Worm (Caenorhabditis elegans) whole organism, L1 larva: ENCODE results near the gene F16G10.13.

Experiments used
- ceh-88 ChIP-seq: fragments of 200-800 bp; sonication (Bioruptor generic); IDR thresholded peaks from 2 replicates; pipeline ENCODE4 v1.3.6; 2022; ENCODE audit warnings: missing genetic modification characterization, missing compliant biosample characterization
- efl-1 ChIP-seq, 4 experiments: fragments of 150-350 bp; optimal IDR thresholded peaks in 3 of 4; peaks in 1 of 4; 1 replicate in 1 of 4; 2 replicates in 3 of 4; lab custom pipeline; 2014; ENCODE audit warnings: missing biosample characterization in 2 of 4, missing genetic modification characterization in 2 of 4, missing genetic modification reagents in 2 of 4
- elt-2 ChIP-seq: sonication (generic microtip); optimal IDR thresholded peaks from 2 replicates; lab custom pipeline; 2016; ENCODE audit warnings: missing genetic modification characterization, mild to moderate bottlenecking, inconsistent platforms, missing compliant biosample characterization, missing genetic modification reagents
- ets-5 ChIP-seq: fragments of 200-800 bp; sonication (Bioruptor generic); IDR thresholded peaks from 2 replicates; pipeline ENCODE4 v1.3.6; 2022; ENCODE audit warnings: missing genetic modification characterization, missing compliant biosample characterization
- fkh-10 ChIP-seq: sonication (generic microtip); optimal IDR thresholded peaks from 2 replicates; lab custom pipeline; 2017; ENCODE audit warnings: missing biosample characterization, missing genetic modification reagents, missing genetic modification characterization
- fkh-4 ChIP-seq: sonication (generic microtip); optimal IDR thresholded peaks from 2 replicates; lab custom pipeline; 2016; ENCODE audit warnings: missing compliant biosample characterization, missing genetic modification characterization, borderline replicate concordance
- fos-1 ChIP-seq: fragments of 150-350 bp; optimal IDR thresholded peaks from 2 replicates; lab custom pipeline; 2014; ENCODE audit warnings: missing biosample characterization, missing genetic modification characterization
- hlh-4 ChIP-seq: sonication (generic microtip); optimal IDR thresholded peaks from 2 replicates; lab custom pipeline; 2016; ENCODE audit warnings: mild to moderate bottlenecking, missing genetic modification characterization, missing compliant biosample characterization
- hpl-2 ChIP-seq: fragments of 150-350 bp; optimal IDR thresholded peaks from 2 replicates; lab custom pipeline; 2014; ENCODE audit warnings: missing biosample characterization, missing genetic modification reagents, missing genetic modification characterization
- irx-1 ChIP-seq: sonication (generic microtip); optimal IDR thresholded peaks from 2 replicates; lab custom pipeline; 2016; ENCODE audit warnings: missing genetic modification characterization, missing compliant biosample characterization
- jun-1 ChIP-seq: fragments of 150-350 bp; optimal IDR thresholded peaks from 2 replicates; lab custom pipeline; 2014; ENCODE audit warnings: missing biosample characterization, missing genetic modification reagents, missing genetic modification characterization
- lin-14 ChIP-seq: fragments of 200-800 bp; sonication (Bioruptor generic); optimal IDR thresholded peaks from 2 replicates; lab custom pipeline; 2018; ENCODE audit warnings: mild to moderate bottlenecking, missing genetic modification characterization, moderate library complexity, missing compliant biosample characterization
- lin-15B ChIP-seq: fragments of 150-350 bp; sonication (generic microtip); optimal IDR thresholded peaks from 3 replicates; lab custom pipeline; 2014; ENCODE audit warnings: missing biosample characterization, missing genetic modification characterization
- lin-35 ChIP-seq, 2 experiments: fragments of 150-350 bp; optimal IDR thresholded peaks; 2 replicates each; lab custom pipeline; 2014; ENCODE audit warnings: missing biosample characterization in 2 of 2, missing genetic modification characterization in 2 of 2, missing genetic modification reagents in 2 of 2
- lir-3 ChIP-seq: sonication (generic microtip); optimal IDR thresholded peaks from 2 replicates; lab custom pipeline; 2016; ENCODE audit warnings: mild to moderate bottlenecking, missing genetic modification characterization, moderate library complexity, missing compliant biosample characterization; ENCODE audit not compliant: poor library complexity
- lsy-2 ChIP-seq, 2 experiments: fragments of 150-350 bp; optimal IDR thresholded peaks; 2 replicates each; lab custom pipeline; 2014; ENCODE audit warnings: missing biosample characterization in 2 of 2, missing genetic modification characterization in 2 of 2
- mab-9 ChIP-seq: fragments of 200-800 bp; sonication (Bioruptor generic); IDR thresholded peaks from 2 replicates; pipeline ENCODE4 v1.3.6; 2022; ENCODE audit warnings: missing genetic modification reagents, missing genetic modification characterization, missing compliant biosample characterization
- mdl-1 ChIP-seq, 2 experiments: fragments of 150-350 bp; optimal IDR thresholded peaks; 2 replicates each; lab custom pipeline; 2014 to 2017; ENCODE audit warnings: missing biosample characterization in 2 of 2, missing genetic modification characterization in 2 of 2, inconsistent platforms in 1 of 2
- nhr-11 ChIP-seq: fragments of 150-350 bp; optimal IDR thresholded peaks from 2 replicates; lab custom pipeline; 2014; ENCODE audit warnings: missing biosample characterization, missing genetic modification characterization
- nhr-71 ChIP-seq: sonication (generic microtip); optimal IDR thresholded peaks from 2 replicates; lab custom pipeline; 2016; ENCODE audit warnings: mild to moderate bottlenecking, missing genetic modification characterization, moderate library complexity, missing compliant biosample characterization
- nhr-84 ChIP-seq: sonication (generic microtip); optimal IDR thresholded peaks from 2 replicates; lab custom pipeline; 2017; ENCODE audit warnings: missing biosample characterization, missing genetic modification characterization
- nhr-90 ChIP-seq: sonication (generic microtip); optimal IDR thresholded peaks from 2 replicates; lab custom pipeline; 2016; ENCODE audit warnings: mild to moderate bottlenecking, missing genetic modification characterization, missing compliant biosample characterization; ENCODE audit not compliant: poor library complexity
- pax-3 ChIP-seq: fragments of 200-800 bp; sonication (Bioruptor generic); optimal IDR thresholded peaks from 2 replicates; lab custom pipeline; 2018; ENCODE audit warnings: mild to moderate bottlenecking, missing genetic modification characterization, moderate library complexity, missing compliant biosample characterization
- pqm-1 ChIP-seq: sonication (generic microtip); optimal IDR thresholded peaks from 3 replicates; lab custom pipeline; 2017; ENCODE audit warnings: missing biosample characterization, missing genetic modification characterization
- sptf-1 ChIP-seq: fragments of 150-350 bp; optimal IDR thresholded peaks from 2 replicates; lab custom pipeline; 2014; ENCODE audit warnings: missing biosample characterization, missing genetic modification characterization
- unc-130 ChIP-seq: fragments of 150-350 bp; optimal IDR thresholded peaks from 2 replicates; lab custom pipeline; 2017; ENCODE audit warnings: missing biosample characterization, missing genetic modification characterization, inconsistent platforms
- unc-86 ChIP-seq: sonication (generic microtip); optimal IDR thresholded peaks from 2 replicates; lab custom pipeline; 2016; ENCODE audit warnings: missing genetic modification characterization, missing compliant biosample characterization
- xbp-1 ChIP-seq: sonication (generic microtip); optimal IDR thresholded peaks from 2 replicates; lab custom pipeline; 2016; ENCODE audit warnings: missing genetic modification characterization, missing compliant biosample characterization
- ztf-11 ChIP-seq, 2 experiments: sonication (generic microtip); optimal IDR thresholded peaks; 2 replicates each; lab custom pipeline; 2016 to 2017; ENCODE audit warnings: missing genetic modification characterization in 2 of 2, missing biosample characterization in 1 of 2, missing compliant biosample characterization in 1 of 2
- ztf-4 ChIP-seq: fragments of 150-350 bp; optimal IDR thresholded peaks from 2 replicates; lab custom pipeline; 2014; ENCODE audit warnings: missing biosample characterization, missing genetic modification characterization

Gene F16G10.13

DNA sequence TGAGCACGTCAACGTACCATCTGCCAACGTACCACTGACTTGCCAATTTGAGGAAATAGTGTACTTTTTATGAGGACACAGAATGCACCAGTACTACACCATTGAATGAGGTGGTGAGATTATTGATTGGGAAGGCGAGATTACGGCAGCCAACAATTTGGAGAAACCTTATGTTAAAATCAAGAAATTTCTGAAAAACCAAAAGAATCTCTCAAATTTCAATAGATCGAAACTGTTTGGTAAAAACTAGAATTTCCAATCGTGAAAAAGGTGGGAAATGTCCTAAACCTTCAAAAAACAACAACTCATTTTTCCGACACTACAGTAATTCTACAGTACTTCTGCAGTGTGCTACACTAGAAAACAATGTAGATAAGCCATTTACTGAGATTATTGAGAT lies 36.2 kb upstream of the F16G10.13 start, which contains the start of gene ceh-86:
TSS of gene ceh-86 (minus strand) at position 101 of the 400 bp plus-strand sequence.
- TF ChIP-seq ceh-88 (no peak), lin-15B (tag; lab: Kevin White, UChicago) (no peak), sptf-1 (no peak), lir-3 (tag; lab: Kevin White, UChicago) (no peak), irx-1 (tag; lab: Kevin White, UChicago) (no peak), mdl-1 (tag; optimal IDR thresholded peaks at IDR 0.05; lab: Kevin White, UChicago) (no peak), xbp-1 (tag; lab: Kevin White, UChicago) (no peak), nhr-11 (tag; lab: Kevin White, UChicago) (no peak), nhr-84 (tag; lab: Kevin White, UChicago) (no peak), lin-35 (GFP tag; optimal IDR thresholded peaks at IDR 0.05; lab: Kevin White, UChicago) (no peak), jun-1 (no peak), hlh-4 (tag; lab: Kevin White, UChicago) (no peak)
- TF ChIP-seq, all 84 proteins: peak for 0

DNA sequence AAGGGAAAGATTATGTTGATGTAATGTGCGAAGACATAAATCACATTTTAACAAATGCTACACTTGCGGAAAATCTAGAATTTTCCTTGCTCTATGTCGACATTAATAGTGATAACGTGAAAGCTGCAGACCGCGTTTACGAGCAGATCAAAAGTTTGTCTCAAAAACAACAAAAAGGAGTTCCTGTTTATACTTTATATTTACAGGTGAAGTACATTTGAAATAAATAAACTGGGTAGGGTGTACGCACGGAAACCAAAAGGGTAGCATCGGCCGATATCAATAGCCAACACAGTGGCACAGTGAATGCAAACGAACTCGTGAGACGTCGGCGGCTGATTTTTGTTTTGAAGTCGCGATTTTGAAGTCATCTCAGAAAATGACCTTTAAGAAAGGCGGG lies 26.7 kb upstream of the F16G10.13 start:
- TF ChIP-seq ztf-11 (tag; optimal IDR thresholded peaks at IDR 0.05; lab: Kevin White, UChicago) (no peak), lin-14 (no peak), efl-1 (optimal IDR thresholded peaks at IDR 0.05; lab: Kevin White, UChicago) (no peak), efl-1 (GFP tag; optimal IDR thresholded peaks at IDR 0.05 in 1 of 2; lab: Kevin White, UChicago) (peak in 1 of 2 experiments; percentile 38), fos-1 (tag; lab: Kevin White, UChicago) (no peak), lir-3 (tag; lab: Kevin White, UChicago) (no peak), mab-9 (no peak), unc-130 (no peak), hpl-2 (GFP tag; lab: Kevin White, UChicago) (no peak)

DNA sequence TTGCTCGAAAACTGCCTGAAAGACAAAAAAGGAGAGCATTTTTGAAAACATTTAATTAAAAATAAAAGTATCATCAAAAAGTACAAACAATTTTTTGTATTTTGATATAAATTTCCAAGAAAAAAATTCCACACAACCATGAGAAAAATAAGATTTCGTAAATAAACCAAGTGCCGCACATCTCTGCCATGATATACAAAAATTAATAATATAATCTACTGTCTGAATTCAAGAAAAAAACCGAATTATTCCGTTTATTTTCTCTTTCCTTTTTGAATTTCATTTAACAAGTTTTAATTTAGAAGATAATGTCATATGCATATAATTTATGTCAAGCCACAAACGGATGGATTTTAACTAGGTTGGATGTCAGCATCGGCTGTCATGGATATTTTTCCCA lies 26.1 kb upstream of the F16G10.13 start, which contains the start of gene F42G2.2:
TSS of gene F42G2.2 (plus strand) at position 301 of the 400 bp plus-strand sequence.
- TF ChIP-seq pqm-1 (tag; lab: Kevin White, UChicago) (no peak), unc-86 (tag; lab: Kevin White, UChicago) (no peak), fkh-4 (no peak), lir-3 (tag; lab: Kevin White, UChicago) (no peak), hpl-2 (GFP tag; lab: Kevin White, UChicago) (no peak)

DNA sequence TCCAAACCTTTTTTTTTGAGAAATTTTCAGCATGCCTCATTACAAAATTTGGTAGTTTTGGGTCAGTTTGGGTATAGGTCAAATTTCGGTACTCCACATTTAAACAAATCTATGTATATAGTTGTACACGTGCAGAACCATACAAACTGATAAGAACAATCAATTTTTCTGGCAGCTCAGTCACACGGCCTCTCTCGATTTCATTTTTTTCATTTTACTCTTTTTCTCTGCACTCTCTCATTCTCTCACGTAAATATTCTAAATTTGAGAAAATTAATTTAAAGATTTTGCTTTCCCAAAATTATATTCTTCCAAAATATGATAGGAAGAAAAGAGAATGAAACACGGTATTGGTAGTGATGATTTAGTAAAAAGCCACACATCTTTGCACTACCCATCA lies 25.4 kb upstream of the F16G10.13 start:
- TF ChIP-seq elt-2 (tag; lab: Kevin White, UChicago), result peak; percentile 22
- TF ChIP-seq fkh-10 (GFP tag; lab: Kevin White, UChicago), result no peak
- TF ChIP-seq, all 84 proteins: peak for 1

DNA sequence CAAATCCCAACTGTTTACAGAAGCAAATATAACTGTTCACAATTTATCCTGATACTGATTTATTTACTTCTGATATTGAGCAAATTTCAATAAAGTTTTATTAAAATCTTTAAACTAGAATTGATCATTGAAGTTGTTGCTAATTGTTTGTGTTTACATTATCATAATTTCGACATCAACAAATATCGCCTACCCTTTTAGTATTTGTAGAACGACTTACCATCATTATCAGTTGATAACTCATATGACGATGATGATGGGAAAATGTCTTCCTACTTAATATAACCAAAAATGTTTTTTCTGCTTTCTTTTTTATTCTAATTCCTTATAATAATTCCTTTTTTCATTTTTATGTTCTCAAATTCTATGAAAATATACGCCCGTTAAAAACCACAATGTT lies 24.9 kb upstream of the F16G10.13 start:
- TF ChIP-seq hpl-2 (GFP tag; lab: Kevin White, UChicago) (peak; percentile 9), elt-2 (tag; lab: Kevin White, UChicago) (peak; percentile 42), nhr-84 (tag; lab: Kevin White, UChicago) (no peak)

DNA sequence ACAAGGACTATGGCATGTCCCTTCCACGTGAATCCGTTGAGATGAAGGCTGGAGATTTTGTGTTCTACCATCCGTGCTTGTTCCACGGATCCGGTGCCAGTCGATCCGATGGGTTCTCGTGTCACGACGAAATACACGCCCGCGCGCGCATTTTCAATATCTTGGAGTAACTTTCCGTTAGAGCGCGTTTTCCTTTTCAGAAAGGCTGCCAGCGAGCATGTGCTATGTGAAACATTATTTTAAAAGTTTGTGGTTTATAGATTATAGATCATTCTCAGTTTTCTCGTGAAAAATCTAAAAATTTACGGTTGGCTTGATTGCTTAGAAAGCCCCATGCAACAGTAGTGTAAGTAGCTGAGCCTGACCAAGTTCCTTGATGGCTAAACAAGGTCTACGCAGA lies 23.1 kb upstream of the F16G10.13 start, which contains the start of gene fbxc-20:
TSS of gene fbxc-20 (plus strand) at position 301 of the 400 bp plus-strand sequence.
- TF ChIP-seq pax-3 (no peak), fkh-4 (no peak), nhr-90 (tag; lab: Kevin White, UChicago) (no peak), ztf-4 (tag; lab: Kevin White, UChicago) (no peak), ets-5 (GFP tag; lab: Robert Waterston, UW) (no peak), nhr-71 (tag; lab: Kevin White, UChicago) (no peak), ceh-88 (no peak)

DNA sequence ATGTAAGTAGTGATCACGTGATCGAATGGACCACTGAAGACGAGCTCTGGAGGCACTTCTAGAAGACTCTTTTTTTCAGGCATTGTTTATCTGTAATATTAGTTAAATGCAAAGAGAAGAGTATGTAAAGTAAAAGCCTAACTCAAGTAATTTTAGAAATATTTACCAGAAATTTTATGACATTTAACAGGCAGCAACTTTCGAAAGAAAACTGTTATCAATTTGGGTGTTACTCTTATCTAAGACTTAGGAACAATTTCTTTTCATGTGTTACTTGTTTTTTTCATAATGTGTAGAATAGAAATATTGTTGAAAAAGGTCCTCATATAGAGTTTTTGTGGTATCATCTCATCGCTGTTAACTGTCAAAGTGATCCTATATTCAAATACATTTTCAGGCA lies 22.1 kb upstream of the F16G10.13 start, which contains the start of the genes F42G2.5 and F42G2.7:
TSS of gene F42G2.5 (minus strand) at position 101 of the 400 bp plus-strand sequence.
TSS of gene F42G2.7 (plus strand) at position 270 of the 400 bp plus-strand sequence.
- no peak for TF ChIP-seq lsy-2 (tag; optimal IDR thresholded peaks at IDR 0.05; lab: Kevin White, UChicago)
- no peak for TF ChIP-seq pqm-1 (tag; lab: Kevin White, UChicago)
- TF ChIP-seq lin-15B (tag; lab: Kevin White, UChicago), result no peak
- TF ChIP-seq, all 84 proteins: peak for 0
